Worm (Caenorhabditis elegans) whole organism, L3 larva: ENCODE measurements around the gene glr-6.

Experiments
- aly-2 ChIP-seq: fragments of 150-350 bp; optimal IDR thresholded peaks from 2 replicates; lab custom pipeline; 2014; ENCODE audit warnings: missing biosample characterization, missing genetic modification characterization
- ama-1 ChIP-seq: fragments of 150-350 bp; optimal IDR thresholded peaks from 2 replicates; lab custom pipeline; 2018
- ceh-9 ChIP-seq: sonication (generic microtip); optimal IDR thresholded peaks from 2 replicates; lab custom pipeline; 2018; ENCODE audit warnings: missing biosample characterization, missing genetic modification characterization
- elt-2 ChIP-seq: sonication (generic microtip); optimal IDR thresholded peaks from 2 replicates; lab custom pipeline; 2016; ENCODE audit warnings: missing genetic modification reagents, mild to moderate bottlenecking, missing genetic modification characterization, missing compliant biosample characterization
- lin-39 ChIP-seq: fragments of 150-350 bp; optimal IDR thresholded peaks from 2 replicates; lab custom pipeline; 2018; ENCODE audit warnings: missing biosample characterization, missing genetic modification reagents, missing genetic modification characterization
- nfya-1 ChIP-seq: sonication (generic microtip); optimal IDR thresholded peaks from 2 replicates; lab custom pipeline; 2017; ENCODE audit warnings: missing genetic modification characterization, mild to moderate bottlenecking, missing compliant biosample characterization, antibody characterized with exemption, moderate library complexity; ENCODE audit not compliant: insufficient read depth
- nhr-12 ChIP-seq: fragments of 150-350 bp; optimal IDR thresholded peaks from 2 replicates; lab custom pipeline; 2014; ENCODE audit warnings: missing biosample characterization, missing genetic modification characterization
- nhr-28 ChIP-seq: fragments of 150-350 bp; optimal IDR thresholded peaks from 2 replicates; lab custom pipeline; 2014; ENCODE audit warnings: missing biosample characterization, missing genetic modification characterization
- pqm-1 ChIP-seq: fragments of 150-350 bp; optimal IDR thresholded peaks from 2 replicates; lab custom pipeline; 2017; ENCODE audit warnings: missing biosample characterization, missing genetic modification characterization, inconsistent platforms
- zag-1 ChIP-seq: fragments of 150-350 bp; optimal IDR thresholded peaks from 2 replicates; lab custom pipeline; 2014; ENCODE audit warnings: missing biosample characterization, missing genetic modification characterization

- TF ChIP-seq ceh-9 (tag; lab: Kevin White, UChicago) (no peak), elt-2 (tag; lab: Kevin White, UChicago) (peak; percentile 68), aly-2 (no peak), ama-1 (lab: Kevin White, UChicago) (no peak), zag-1 (no peak), nhr-28 (tag; lab: Kevin White, UChicago) (no peak), nfya-1 (tag; lab: Kevin White, UChicago) (no peak), lin-39 (no peak), pqm-1 (peak; percentile 41), nhr-12 (tag; lab: Kevin White, UChicago) (no peak)
Measured at ce11 chrX:6790986-6791385, 49.5 kb downstream of the glr-6 start, which contains the start of gene asp-3.
